Worm (Caenorhabditis elegans) whole organism, young adult: ENCODE results near the gene F08F3.10.

Source experiments
- B0261.1 ChIP-seq: sonication (generic microtip); optimal IDR thresholded peaks from 2 replicates; lab custom pipeline; 2016; ENCODE audit warnings: mild to moderate bottlenecking, missing genetic modification characterization, moderate library complexity, missing compliant biosample characterization
- F33H1.4 ChIP-seq: fragments of 200-800 bp; sonication (Bioruptor generic); IDR thresholded peaks from 2 replicates; pipeline ENCODE4 v1.3.6; 2022; ENCODE audit warnings: missing genetic modification reagents, missing genetic modification characterization, missing compliant biosample characterization
- F37B4.10 ChIP-seq: fragments of 200-800 bp; sonication (Bioruptor generic); IDR thresholded peaks from 2 replicates; pipeline ENCODE4 v1.3.6; 2022; ENCODE audit warnings: missing genetic modification characterization, missing compliant biosample characterization
- T07F8.4 ChIP-seq: sonication (generic microtip); optimal IDR thresholded peaks from 2 replicates; lab custom pipeline; 2016; ENCODE audit warnings: mild to moderate bottlenecking, missing genetic modification characterization, moderate library complexity, missing compliant biosample characterization
- ZK185.1 ChIP-seq: sonication (generic microtip); optimal IDR thresholded peaks from 2 replicates; lab custom pipeline; 2016; ENCODE audit warnings: mild to moderate bottlenecking, missing genetic modification characterization, missing compliant biosample characterization; ENCODE audit not compliant: poor library complexity, severe bottlenecking
- aptf-2 ChIP-seq: fragments of 200-800 bp; sonication (Bioruptor generic); conservative IDR thresholded peaks from 2 replicates; pipeline ENCODE4 v1.3.6; 2022; ENCODE audit warnings: missing genetic modification reagents, missing genetic modification characterization, missing compliant biosample characterization
- atf-7 ChIP-seq: sonication (generic microtip); optimal IDR thresholded peaks from 2 replicates; lab custom pipeline; 2017; ENCODE audit warnings: mild to moderate bottlenecking, missing genetic modification characterization, missing compliant biosample characterization
- attf-3 ChIP-seq: fragments of 200-800 bp; sonication (Bioruptor generic); conservative IDR thresholded peaks from 2 replicates; pipeline ENCODE4 v1.3.6; 2022; ENCODE audit warnings: missing genetic modification reagents, missing genetic modification characterization, missing compliant biosample characterization
- cebp-1 ChIP-seq, 2 experiments: fragments of 200-800 bp in 1 of 2; sonication (Bioruptor generic) in 1 of 2; sonication (generic microtip) in 1 of 2; IDR thresholded peaks in 1 of 2; optimal IDR thresholded peaks in 1 of 2; 2 replicates each; pipeline versions ENCODE4 v1.3.6 to Lab custom; 2017 to 2022; ENCODE audit warnings: missing compliant biosample characterization in 2 of 2, missing genetic modification characterization in 2 of 2, mild to moderate bottlenecking in 1 of 2, missing genetic modification reagents in 1 of 2, moderate library complexity in 1 of 2
- dox-1 ChIP-seq: fragments of 200-800 bp; sonication (Bioruptor generic); IDR thresholded peaks from 2 replicates; pipeline ENCODE4 v1.3.6; 2022; ENCODE audit warnings: missing genetic modification reagents, missing genetic modification characterization, missing compliant biosample characterization
- dpff-1 ChIP-seq: sonication (generic microtip); optimal IDR thresholded peaks from 2 replicates; lab custom pipeline; 2017; ENCODE audit warnings: mild to moderate bottlenecking, missing genetic modification characterization, missing compliant biosample characterization
- dpl-1 ChIP-seq: fragments of 150-350 bp; optimal IDR thresholded peaks from 2 replicates; lab custom pipeline; 2014; ENCODE audit warnings: missing biosample characterization, missing genetic modification reagents, missing genetic modification characterization
- efl-1 ChIP-seq: fragments of 150-350 bp; optimal IDR thresholded peaks from 2 replicates; lab custom pipeline; 2014; ENCODE audit warnings: missing biosample characterization, missing genetic modification reagents, missing genetic modification characterization
- hlh-12 ChIP-seq: sonication (generic microtip); optimal IDR thresholded peaks from 2 replicates; lab custom pipeline; 2016; ENCODE audit warnings: missing genetic modification characterization, missing compliant biosample characterization
- hlh-26 ChIP-seq: fragments of 200-800 bp; sonication (Bioruptor generic); conservative IDR thresholded peaks from 2 replicates; pipeline ENCODE4 v1.3.6; 2022; ENCODE audit warnings: missing genetic modification reagents, missing genetic modification characterization, missing compliant biosample characterization
- hrde-1 ChIP-seq: sonication (generic microtip); optimal IDR thresholded peaks from 2 replicates; lab custom pipeline; 2016; ENCODE audit warnings: missing genetic modification characterization, mild to moderate bottlenecking, missing compliant biosample characterization, moderate library complexity, missing genotype, missing genetic modification reagents, borderline replicate concordance
- lsl-1 ChIP-seq: fragments of 200-800 bp; sonication (Bioruptor generic); optimal IDR thresholded peaks from 2 replicates; lab custom pipeline; 2018; ENCODE audit warnings: mild to moderate bottlenecking, missing genetic modification characterization, moderate library complexity, missing compliant biosample characterization
- madf-6 ChIP-seq: fragments of 200-800 bp; sonication (Bioruptor generic); IDR thresholded peaks from 2 replicates; pipeline ENCODE4 v1.3.6; 2022; ENCODE audit warnings: missing genetic modification reagents, missing genetic modification characterization, missing compliant biosample characterization
- madf-8 ChIP-seq: fragments of 200-800 bp; sonication (Bioruptor generic); conservative IDR thresholded peaks from 2 replicates; pipeline ENCODE4 v1.3.6; 2022; ENCODE audit warnings: missing genetic modification reagents, missing genetic modification characterization, missing compliant biosample characterization
- mel-28 ChIP-seq: sonication (generic microtip); optimal IDR thresholded peaks from 2 replicates; lab custom pipeline; 2016; ENCODE audit warnings: borderline replicate concordance, mild to moderate bottlenecking, missing genetic modification characterization, missing compliant biosample characterization
- mes-4 ChIP-seq: sonication (generic microtip); optimal IDR thresholded peaks from 2 replicates; lab custom pipeline; 2016; ENCODE audit warnings: missing genotype, missing genetic modification characterization, missing compliant biosample characterization
- nfya-1 ChIP-seq: sonication (generic microtip); optimal IDR thresholded peaks from 2 replicates; lab custom pipeline; 2017; ENCODE audit warnings: antibody characterized with exemption, missing compliant biosample characterization, missing genetic modification characterization, borderline replicate concordance; ENCODE audit not compliant: insufficient read depth
- nhr-179 ChIP-seq: sonication (generic microtip); optimal IDR thresholded peaks from 2 replicates; lab custom pipeline; 2016; ENCODE audit warnings: mild to moderate bottlenecking, missing genetic modification characterization, missing compliant biosample characterization
- nhr-80 ChIP-seq: sonication (generic microtip); optimal IDR thresholded peaks from 2 replicates; lab custom pipeline; 2016; ENCODE audit warnings: missing genetic modification characterization, missing compliant biosample characterization
- pha-4 ChIP-seq: fragments of 150-350 bp; sonication (generic microtip); optimal IDR thresholded peaks from 2 replicates; lab custom pipeline; 2014; ENCODE audit warnings: missing biosample characterization, missing genetic modification reagents, missing genetic modification characterization
- rpc-1 ChIP-seq, 2 experiments: fragments of 150-350 bp in 1 of 2; sonication (generic microtip) in 1 of 2; optimal IDR thresholded peaks; 2 replicates each; lab custom pipeline; 2014 to 2018; ENCODE audit warnings: missing biosample characterization in 1 of 2, missing genetic modification characterization in 1 of 2, missing genetic modification reagents in 1 of 2, missing genotype in 1 of 2
- sdz-38 ChIP-seq: sonication (generic microtip); optimal IDR thresholded peaks from 2 replicates; lab custom pipeline; 2016; ENCODE audit warnings: missing genotype, missing genetic modification characterization, missing compliant biosample characterization
- tlf-1 ChIP-seq: fragments of 200-800 bp; sonication (Bioruptor generic); optimal IDR thresholded peaks from 2 replicates; lab custom pipeline; 2018; ENCODE audit warnings: mild to moderate bottlenecking, missing genetic modification characterization, missing compliant biosample characterization
- zfh-2 ChIP-seq: fragments of 200-800 bp; sonication (Bioruptor generic); conservative IDR thresholded peaks from 2 replicates; pipeline ENCODE4 v1.3.6; 2022; ENCODE audit warnings: missing genetic modification reagents, missing genetic modification characterization, missing compliant biosample characterization
- ztf-26 ChIP-seq: sonication (generic microtip); optimal IDR thresholded peaks from 2 replicates; lab custom pipeline; 2017; ENCODE audit warnings: missing genetic modification characterization, missing compliant biosample characterization
- ztf-28 ChIP-seq: fragments of 200-800 bp; sonication (Bioruptor generic); IDR thresholded peaks from 2 replicates; pipeline ENCODE4 v1.3.6; 2022; ENCODE audit warnings: missing genetic modification reagents, missing genetic modification characterization, missing compliant biosample characterization

The F08F3.10 gene

DNA sequence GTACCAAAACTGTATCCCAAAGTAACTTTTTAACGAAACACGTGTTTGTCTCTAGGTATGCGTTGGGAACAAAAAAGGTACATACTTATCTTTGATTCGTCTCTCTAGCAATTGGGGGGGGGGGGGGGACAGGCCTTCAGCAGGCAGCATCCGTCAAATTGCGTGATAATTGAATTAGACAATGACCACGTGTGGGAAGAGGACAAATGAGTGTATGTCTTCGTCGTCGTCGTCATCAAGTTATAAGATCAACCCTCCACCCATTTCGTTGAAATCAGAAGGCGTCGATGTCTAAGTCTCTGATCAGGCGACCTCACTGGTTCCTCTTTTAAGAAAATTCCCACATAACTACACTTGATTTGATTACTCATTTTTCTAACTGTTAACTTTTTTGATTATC lies 2.5 kb upstream of the F08F3.10 start, which contains the start of gene F08F3.4 (continued):
- TF ChIP-seq B0261.1 (tag; lab: Kevin White, UChicago) (no peak), ZK185.1 (tag; lab: Kevin White, UChicago) (no peak), T07F8.4 (tag; lab: Kevin White, UChicago) (no peak), nfya-1 (tag; lab: Kevin White, UChicago) (no peak), mes-4 (tag; lab: Kevin White, UChicago) (no peak), tlf-1 (no peak), dpff-1 (tag; lab: Kevin White, UChicago) (no peak), zfh-2 (GFP tag; lab: Robert Waterston, UW) (no peak)

DNA sequence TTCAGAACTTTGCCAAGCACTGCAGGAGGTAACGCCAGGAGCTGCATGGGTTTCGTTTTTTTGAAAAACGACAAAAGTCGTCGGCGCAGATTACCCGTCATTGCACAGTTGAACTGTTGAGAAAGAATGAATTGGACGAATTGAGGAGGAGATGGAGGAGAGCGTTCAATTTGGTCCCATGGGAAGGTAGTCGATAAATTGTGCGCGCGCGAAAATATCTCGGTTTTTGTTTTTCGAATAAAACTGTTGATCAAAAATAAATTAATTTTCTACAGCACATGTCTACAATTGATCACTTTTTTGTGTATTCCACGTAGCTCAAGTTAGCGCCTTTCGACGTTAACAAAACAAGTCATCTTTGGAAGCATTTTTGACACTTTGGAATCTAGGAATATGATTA lies 6.8 kb downstream of the F08F3.10 start, which contains the start of gene F08F3.6:
F08F3.6 (minus strand) TSS at position 153 of the 400 bp plus-strand sequence.
- TF ChIP-seq madf-6 (GFP tag; lab: Robert Waterston, UW) (peak; percentile 77), efl-1 (GFP tag; lab: Kevin White, UChicago) (peak; percentile 64), aptf-2 (GFP tag; lab: Robert Waterston, UW) (peak; percentile 98), hlh-12 (tag; lab: Kevin White, UChicago) (no peak), hlh-26 (GFP tag; lab: Robert Waterston, UW) (no peak), mel-28 (tag; lab: Kevin White, UChicago) (no peak), madf-8 (GFP tag; lab: Robert Waterston, UW) (peak; percentile 36; the same call in 1 of the 2 replicates)

DNA sequence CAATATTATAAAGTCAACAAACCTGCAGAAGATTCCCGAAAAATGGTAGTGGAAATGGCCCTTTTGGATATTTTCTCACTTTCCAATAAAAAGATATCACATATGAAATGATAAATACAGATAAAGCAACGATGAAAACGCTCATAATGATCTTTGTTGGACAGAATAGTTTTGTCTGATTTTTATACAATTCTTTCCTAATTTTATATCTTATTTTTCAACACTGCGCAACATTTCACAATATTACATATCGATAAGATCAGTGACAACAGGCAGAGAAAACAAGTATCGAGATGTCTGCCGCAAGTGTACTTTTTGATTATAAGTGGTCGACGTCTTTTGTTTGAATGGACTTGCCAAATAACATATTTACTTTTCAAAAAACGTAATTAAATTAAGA lies 10.0 kb downstream of the F08F3.10 start, which contains the start of gene cyp-14A5:
cyp-14A5 (minus strand) TSS at position 163 of the 400 bp plus-strand sequence.
- TF ChIP-seq atf-7 (tag; lab: Kevin White, UChicago) = no peak
- no peak for TF ChIP-seq rpc-1 (optimal IDR thresholded peaks at IDR 0.05; lab: Kevin White, UChicago)
- TF ChIP-seq rpc-1 (tag; optimal IDR thresholded peaks at IDR 0.05; lab: Kevin White, UChicago) = no peak
- TF ChIP-seq dpl-1 (GFP tag; lab: Kevin White, UChicago) = no peak
- TF ChIP-seq zfh-2 (GFP tag; lab: Robert Waterston, UW) = no peak
- TF ChIP-seq nhr-179 (tag; lab: Kevin White, UChicago) = no peak
- TF ChIP-seq ztf-28 = no peak
- TF ChIP-seq nhr-80 (tag; lab: Kevin White, UChicago) = no peak
- no peak for TF ChIP-seq cebp-1 (GFP tag; IDR thresholded peaks at IDR 0.05; lab: Robert Waterston, UW)
- no peak for TF ChIP-seq cebp-1 (tag; optimal IDR thresholded peaks at IDR 0.05; lab: Kevin White, UChicago)
- no peak for TF ChIP-seq F37B4.10 (GFP tag; lab: Robert Waterston, UW)
- TF ChIP-seq F33H1.4 = no peak
- TF ChIP-seq sdz-38 (tag; lab: Kevin White, UChicago) = no peak
- TF ChIP-seq hrde-1 (tag; lab: Kevin White, UChicago) = no peak

DNA sequence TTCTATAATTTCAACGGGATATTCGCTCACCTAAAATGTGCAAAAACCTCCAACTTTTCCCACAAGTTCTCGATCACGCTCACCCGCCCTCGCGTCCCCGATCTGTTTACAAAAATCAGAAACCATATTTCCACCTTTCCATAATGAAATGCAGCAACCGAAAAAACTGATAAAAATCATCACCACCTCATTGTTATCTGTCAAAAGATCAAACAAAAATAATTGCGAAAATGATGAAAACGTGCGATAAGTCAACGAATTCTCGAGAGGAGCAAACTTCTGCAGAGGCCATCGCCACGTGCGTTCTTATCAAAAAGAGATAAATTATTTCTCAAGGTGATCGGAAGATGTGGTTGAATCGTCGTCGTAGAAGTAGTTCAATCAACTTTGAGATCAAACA lies 11.9 kb downstream of the F08F3.10 start:
- TF ChIP-seq cebp-1 (GFP tag; IDR thresholded peaks at IDR 0.05; lab: Robert Waterston, UW) (no peak), cebp-1 (tag; optimal IDR thresholded peaks at IDR 0.05; lab: Kevin White, UChicago) (peak; percentile 33), atf-7 (tag; lab: Kevin White, UChicago) (peak; percentile 10), attf-3 (GFP tag; lab: Robert Waterston, UW) (no peak), lsl-1 (no peak), ztf-26 (tag; lab: Kevin White, UChicago) (peak; percentile 24), dox-1 (GFP tag; lab: Robert Waterston, UW) (peak; percentile 52; the same call in 1 of the 2 replicates), pha-4 (tag; lab: Kevin White, UChicago) (peak; percentile 3), nhr-80 (tag; lab: Kevin White, UChicago) (peak; percentile 89)
